Fruit fly (Drosophila melanogaster) S2 (cell line): ENCODE data around the gene TM9SF2.

Experiments
- CG8478 ChIP-seq: fragments of >200 bp; optimal IDR thresholded peaks from 2 replicates; lab custom pipeline; 2018
- CTCF ChIP-seq, 2 experiments: fragments of >200 bp; optimal IDR thresholded peaks; 2 replicates each; lab custom pipeline; 2018

DNA sequence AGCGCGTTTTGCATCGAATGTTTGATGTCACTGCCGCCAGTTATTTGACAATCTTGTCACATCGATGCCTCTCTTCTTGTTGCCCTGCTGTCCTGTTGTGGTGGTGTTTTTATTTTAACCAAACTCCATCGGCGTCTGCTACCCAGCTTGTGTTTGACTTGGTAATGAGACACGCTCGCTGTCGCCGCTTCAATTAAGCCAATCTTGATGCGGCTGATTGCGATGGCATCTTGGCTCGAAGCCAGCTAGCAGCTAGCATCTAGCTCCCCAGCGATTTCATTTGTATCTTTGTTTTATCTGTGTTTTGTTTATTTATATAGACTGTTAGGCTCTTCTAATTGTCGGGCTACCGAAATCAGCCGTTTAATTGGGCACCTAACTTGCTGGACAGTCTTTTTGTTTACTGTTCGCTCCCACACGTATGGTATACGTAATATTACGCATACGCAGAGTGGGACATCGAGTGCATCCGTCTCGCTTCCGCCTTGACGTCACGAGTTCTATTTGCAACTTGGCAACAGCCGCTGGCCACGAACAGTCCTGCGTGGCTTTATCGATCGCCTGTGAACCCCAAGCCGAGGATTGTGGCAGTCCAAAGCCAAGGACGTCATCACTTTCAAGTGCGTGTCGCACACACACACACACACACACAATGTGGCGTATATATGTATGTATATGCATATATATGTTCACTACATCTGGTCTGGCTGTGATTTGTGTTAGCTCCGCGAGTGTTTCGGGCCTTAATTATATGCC lies 29.4 kb downstream of the TM9SF2 start:
- TF ChIP-seq CG8478 (lab: Kevin White, UChicago) = no peak
- TF ChIP-seq CTCF (optimal IDR thresholded peaks at IDR 0.05; lab: Kevin White, UChicago) = no peak
